Fruit fly (Drosophila melanogaster): Measurements from ENCODE around the gene vilya.

DNA sequence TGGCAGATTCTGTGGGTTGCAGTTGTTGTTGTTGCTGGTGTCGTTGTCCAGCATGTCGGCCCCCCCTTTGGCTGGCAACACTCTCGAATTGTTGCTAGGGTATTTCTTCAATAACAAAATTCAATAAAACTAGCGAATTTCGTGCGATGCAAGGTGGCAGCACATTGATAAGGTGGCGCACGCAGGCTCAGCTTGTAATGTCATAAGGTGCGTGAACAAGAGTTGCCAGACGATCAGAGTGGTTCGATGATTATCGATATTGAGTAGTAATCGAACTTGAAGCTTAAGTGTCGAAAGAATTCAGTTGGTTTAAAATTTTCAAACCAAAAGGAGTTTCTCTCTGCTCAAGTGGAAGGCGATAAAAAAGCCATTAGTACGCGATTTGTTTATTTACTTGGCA is 6.4 kb upstream of the vilya start, which contains the start of gene CG2701:
- TF ChIP-seq psq (optimal IDR thresholded peaks at IDR 0.05) (no peak), h (optimal IDR thresholded peaks at IDR 0.05) (no peak), Sin3A (optimal IDR thresholded peaks at IDR 0.05) (no peak), ttk (optimal IDR thresholded peaks at IDR 0.05) (no peak), Myc (optimal IDR thresholded peaks at IDR 0.05) (no peak), insv (optimal IDR thresholded peaks at IDR 0.05) (no peak)
